Fruit fly (Drosophila melanogaster): ENCODE measurements around the gene twin.

Gene twin

DNA sequence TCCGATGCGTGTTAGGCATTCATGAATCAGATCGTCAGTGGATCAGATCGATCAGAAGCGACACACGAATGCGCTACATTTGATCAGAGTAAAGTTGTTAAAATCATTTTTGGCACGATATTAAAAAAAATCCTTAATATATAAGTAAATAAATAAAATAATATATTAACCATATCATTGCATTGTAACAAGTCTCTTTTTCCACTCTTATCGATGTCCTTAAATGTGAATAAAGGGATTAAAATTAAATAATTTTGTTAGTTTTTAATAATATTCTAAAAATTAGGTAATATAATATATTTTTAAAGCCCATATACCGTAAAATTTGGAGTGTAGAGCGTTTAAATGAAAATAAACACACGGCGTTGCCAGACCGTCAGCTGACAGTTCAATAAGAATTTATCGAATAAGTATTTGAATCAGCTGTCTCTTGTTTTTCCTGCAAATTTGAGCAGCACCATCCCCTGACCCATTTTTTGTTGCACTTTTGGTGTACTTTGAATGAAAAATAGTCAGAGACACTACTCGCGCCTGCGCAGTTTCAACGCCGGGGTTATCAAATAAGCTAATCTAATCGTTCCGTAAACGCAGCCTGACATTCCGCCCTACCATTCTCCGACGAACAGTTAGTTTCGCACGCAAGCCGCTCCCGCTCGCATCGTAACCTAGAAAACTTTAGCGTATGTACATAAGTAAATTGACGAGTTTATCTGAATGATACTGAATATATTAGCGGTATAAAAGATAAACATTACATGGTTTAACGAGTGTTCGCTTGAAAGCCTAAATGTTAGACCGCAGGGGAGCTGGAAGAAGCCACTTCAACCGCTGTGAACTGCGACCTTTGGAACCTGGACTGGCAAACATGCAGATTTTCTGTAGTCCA lies 69.6 kb downstream of the twin start, which contains the start of the genes p38a and CG6178 (continued):
- peak in 1 of 2 experiments; percentile 72 for TF ChIP-seq insv (GFP tag; optimal IDR thresholded peaks at IDR 0.05)
- peak; percentile 78 for TF ChIP-seq CG18011 (GFP tag; optimal IDR thresholded peaks at IDR 0.05)
- TF ChIP-seq dimm (GFP tag; IDR thresholded peaks at IDR 0.05) = peak; percentile 88
- TF ChIP-seq Ssrp (tag; optimal IDR thresholded peaks at IDR 0.05) = peak; percentile 99
- TF ChIP-seq CG10565 (GFP tag; optimal IDR thresholded peaks at IDR 0.05) = peak; percentile 45
- peak; percentile 92 for TF ChIP-seq CG15696 (tag; optimal IDR thresholded peaks at IDR 0.05)
- TF ChIP-seq jumu (GFP tag; optimal IDR thresholded peaks at IDR 0.05) = peak; percentile 45
- peak; percentile 94 for TF ChIP-seq CG5953 (GFP tag; IDR thresholded peaks at IDR 0.05)
- TF ChIP-seq CG3838 (GFP tag; optimal IDR thresholded peaks at IDR 0.05) = peak; percentile 71
- TF ChIP-seq CG4360 (GFP tag; IDR thresholded peaks at IDR 0.05) = peak; percentile 54
- peak; percentile 88 for TF ChIP-seq CG4404 (GFP tag; IDR thresholded peaks at IDR 0.05)
- TF ChIP-seq Dref (GFP tag; IDR thresholded peaks at IDR 0.05) = peak; percentile 63
- peak; percentile 95 for TF ChIP-seq B-H1 (GFP tag; IDR thresholded peaks at IDR 0.05)
- peak; percentile 95 for TF ChIP-seq Ada2b (GFP tag; IDR thresholded peaks at IDR 0.05)
- TF ChIP-seq disco-r (GFP tag; optimal IDR thresholded peaks at IDR 0.05) = no peak
- TF ChIP-seq CG6813 (GFP tag; optimal IDR thresholded peaks at IDR 0.05) = peak; percentile 94
- TF ChIP-seq fru (optimal IDR thresholded peaks at IDR 0.05) = no peak
- peak; percentile 78 for TF ChIP-seq CG15011 (GFP tag; optimal IDR thresholded peaks at IDR 0.05)
- peak; percentile 98 for TF ChIP-seq NfI (GFP tag; optimal IDR thresholded peaks at IDR 0.05)
- peak; percentile 94 for TF ChIP-seq Nf-YA (GFP tag; IDR thresholded peaks at IDR 0.05)
- TF ChIP-seq HLH54F (GFP tag; optimal IDR thresholded peaks at IDR 0.05) = peak; percentile 68
- TF ChIP-seq crc (GFP tag; optimal IDR thresholded peaks at IDR 0.05) = no peak
- peak; percentile 35 for TF ChIP-seq CG7745 (tag; optimal IDR thresholded peaks at IDR 0.05)
- peak; percentile 98 for TF ChIP-seq Hmr (GFP tag; optimal IDR thresholded peaks at IDR 0.05)
- TF ChIP-seq gce (GFP tag; IDR thresholded peaks at IDR 0.05) = peak; percentile 90
- no peak for TF ChIP-seq CG13287 (GFP tag; IDR thresholded peaks at IDR 0.05; ENCODE audit: partially characterized antibody)
- TF ChIP-seq CG10959 (GFP tag; IDR thresholded peaks at IDR 0.05) = peak; percentile 74
- TF ChIP-seq h (optimal IDR thresholded peaks at IDR 0.05) = no peak
- TF ChIP-seq MESR4 (GFP tag; optimal IDR thresholded peaks at IDR 0.05) = peak; percentile 5
- no peak for TF ChIP-seq eve (GFP tag; optimal IDR thresholded peaks at IDR 0.05)
- TF ChIP-seq phol (tag; optimal IDR thresholded peaks at IDR 0.05) = peak; percentile 98
- TF ChIP-seq odd (GFP tag; optimal IDR thresholded peaks at IDR 0.05) = peak; percentile 96
- TF ChIP-seq CG2199 (GFP tag; IDR thresholded peaks at IDR 0.05) = peak; percentile 92
- TF ChIP-seq CG7372 (GFP tag; IDR thresholded peaks at IDR 0.05) = peak; percentile 96
- peak; percentile 95 for TF ChIP-seq CG11247 (GFP tag; IDR thresholded peaks at IDR 0.05)
- peak; percentile 92 for TF ChIP-seq Atf6 (GFP tag; IDR thresholded peaks at IDR 0.05)
- TF ChIP-seq CG32772 (GFP tag; IDR thresholded peaks at IDR 0.05) = peak; percentile 97
- TF ChIP-seq Sry-δ (GFP tag; optimal IDR thresholded peaks at IDR 0.05) = peak; percentile 46
- TF ChIP-seq grn (GFP tag; optimal IDR thresholded peaks at IDR 0.05) = peak; percentile 84
- TF ChIP-seq Hr51 (GFP tag; optimal IDR thresholded peaks at IDR 0.05) = peak; percentile 52 to 99
- TF ChIP-seq CG10366 (GFP tag; IDR thresholded peaks at IDR 0.05) = peak; percentile 96
- peak; percentile 96 for TF ChIP-seq BtbVII (GFP tag; optimal IDR thresholded peaks at IDR 0.05)
- no peak; the same call in 1 of the 2 replicates for TF ChIP-seq Gsc (GFP tag; IDR thresholded peaks at IDR 0.05)
- TF ChIP-seq Spps (tag; optimal IDR thresholded peaks at IDR 0.05) = peak; percentile 92
- TF ChIP-seq CG3163 (GFP tag; optimal IDR thresholded peaks at IDR 0.05) = peak; percentile 14
- peak; percentile 76 for TF ChIP-seq Dip3 (GFP tag; optimal IDR thresholded peaks at IDR 0.05)
- TF ChIP-seq Stat92E (GFP tag; optimal IDR thresholded peaks at IDR 0.05) = peak in 1 of 3 experiments; percentile 76
- peak; percentile 21 for TF ChIP-seq eyg (GFP tag; optimal IDR thresholded peaks at IDR 0.05)
- TF ChIP-seq Pdp1 (GFP tag; optimal IDR thresholded peaks at IDR 0.05) = peak; percentile 43 to 53
